In genomic region chr3L:9489627-9490026, dm6 we compare ENCODE assay signal across 3 fruit fly cellular contexts.
TF ChIP-seq lines count a peak whose summit lies in the region.

No protein-coding gene starts in this region.

- TF ChIP-seq CTCF in whole organism, embryonic (GFP tag; optimal IDR thresholded peaks at IDR 0.05; lab: Kevin White, UChicago): no peak

TF ChIP-seq in whole organism, embryonic, 481 proteins besides CTCF, POLR2A, EP300 and RAD21:
- TF ChIP-seq HHEX (GFP tag; optimal IDR thresholded peaks at IDR 0.05; lab: Kevin White, UChicago) (no peak), Drgx (GFP tag; IDR thresholded peaks at IDR 0.05; lab: Robert Waterston, UW) (peak; percentile 8; the same call in 1 of the 2 replicates)

TF ChIP-seq in whole organism, prepupa, 60 proteins besides CTCF, POLR2A, EP300 and RAD21:
- TF ChIP-seq Eip78C (GFP tag; lab: Kevin White, UChicago): peak; percentile 70
- peak; percentile 28 for TF ChIP-seq Lpt (GFP tag; optimal IDR thresholded peaks at IDR 0.05; lab: Kevin White, UChicago)
- TF ChIP-seq CG3919 (GFP tag; optimal IDR thresholded peaks at IDR 0.05; lab: Kevin White, UChicago): no peak
- TF ChIP-seq Blimp-1 (GFP tag; optimal IDR thresholded peaks at IDR 0.05; lab: Kevin White, UChicago): no peak
- TF ChIP-seq CG15336 (GFP tag; IDR thresholded peaks at IDR 0.05; lab: Robert Waterston, UW): peak; percentile 47; the same call in 1 of the 2 replicates
- peak; percentile 58 for TF ChIP-seq Hr4 (GFP tag; optimal IDR thresholded peaks at IDR 0.05; lab: Kevin White, UChicago)
- peak; percentile 60; the same call in 2 of the 3 replicates for TF ChIP-seq CG8119 (GFP tag; IDR thresholded peaks at IDR 0.05; lab: Robert Waterston, UW)

TF ChIP-seq in whole organism, pupa, 21 proteins besides CTCF, POLR2A, EP300 and RAD21:
- TF ChIP-seq Ets98B (GFP tag; IDR thresholded peaks at IDR 0.05; lab: Robert Waterston, UW) (no peak), CG17806 (tag; optimal IDR thresholded peaks at IDR 0.05; lab: Kevin White, UChicago) (no peak), CG14655 (GFP tag; optimal IDR thresholded peaks at IDR 0.05; lab: Kevin White, UChicago) (no peak), CG32121 (GFP tag; IDR thresholded peaks at IDR 0.05; lab: Robert Waterston, UW) (peak; percentile 48), gl (tag; optimal IDR thresholded peaks at IDR 0.05; lab: Kevin White, UChicago) (no peak)

Comparison
In these comparisons a context has a peak if more than half of its experiments do, and no peak if none do; other contexts are left out.
1. Of the 7 proteins assayed by ChIP-seq in both whole organism, embryonic and whole organism, prepupa: peak only in whole organism, embryonic: none; only in whole organism, prepupa: Lpt; in both: none; in neither: 6.